Worm (Caenorhabditis elegans): ENCODE measurements around the gene srbc-56.

The srbc-56 gene

ce11 chrV:15873762-15874161 lies 42.3 kb upstream of the srbc-56 start (continued):
- TF ChIP-seq ceh-22 (tag; optimal IDR thresholded peaks at IDR 0.05) (peak; percentile 55), ahr-1 (tag; optimal IDR thresholded peaks at IDR 0.05) (peak; percentile 98), ceh-24 (tag; optimal IDR thresholded peaks at IDR 0.05) (peak; percentile 99), ceh-30 (tag; optimal IDR thresholded peaks at IDR 0.05) (peak; percentile 87), ceh-6 (GFP tag; optimal IDR thresholded peaks at IDR 0.05) (peak; percentile 99), ceh-34 (tag; optimal IDR thresholded peaks at IDR 0.05) (peak; percentile 99), ceh-9 (tag; optimal IDR thresholded peaks at IDR 0.05) (peak; percentile 98), hlh-8 (tag; optimal IDR thresholded peaks at IDR 0.05) (peak; percentile 96), sdc-2 (tag; optimal IDR thresholded peaks at IDR 0.05) (peak; percentile 93), che-1 (tag; optimal IDR thresholded peaks at IDR 0.05) (peak; percentile 98), ref-2 (tag; optimal IDR thresholded peaks at IDR 0.05) (peak; percentile 99), fkh-10 (GFP tag; optimal IDR thresholded peaks at IDR 0.05) (peak; percentile 76), unc-3 (GFP tag; conservative IDR thresholded peaks at IDR 0.05) (peak; percentile 99), unc-3 (tag; optimal IDR thresholded peaks at IDR 0.05) (peak; percentile 99), gmeb-2 (tag; optimal IDR thresholded peaks at IDR 0.05) (peak; percentile 99), ama-1 (optimal IDR thresholded peaks at IDR 0.05) (no peak), nhr-11 (tag; optimal IDR thresholded peaks at IDR 0.05) (no peak), Y22D7AL.16 (tag; optimal IDR thresholded peaks at IDR 0.05) (peak; percentile 99), madf-2 (tag; optimal IDR thresholded peaks at IDR 0.05) (peak; percentile 98), tbx-7 (tag; optimal IDR thresholded peaks at IDR 0.05) (peak; percentile 82), ceh-18 (tag; optimal IDR thresholded peaks at IDR 0.05) (peak; percentile 96), unc-86 (tag; optimal IDR thresholded peaks at IDR 0.05) (peak; percentile 99)

ce11 chrV:15872273-15872672 lies 40.8 kb upstream of the srbc-56 start, which contains the start of gene str-56:
TSS of gene str-56 (plus strand) at chrV:15872573.
- TF ChIP-seq ztf-16 (tag; optimal IDR thresholded peaks at IDR 0.05) (no peak), ceh-24 (tag; optimal IDR thresholded peaks at IDR 0.05) (no peak), K02D7.2 (tag; optimal IDR thresholded peaks at IDR 0.05) (no peak), ceh-19 (GFP tag; optimal IDR thresholded peaks at IDR 0.05) (no peak)

ce11 chrV:15870356-15870755 lies 38.9 kb upstream of the srbc-56 start, which contains the start of gene str-57:
TSS of gene str-57 (plus strand) at chrV:15870656.
- TF ChIP-seq ztf-16 (tag; optimal IDR thresholded peaks at IDR 0.05), result no peak
- TF ChIP-seq ttx-3 (tag; optimal IDR thresholded peaks at IDR 0.05), result no peak
- TF ChIP-seq ceh-22 (tag; optimal IDR thresholded peaks at IDR 0.05), result no peak
- TF ChIP-seq ets-4 (tag; optimal IDR thresholded peaks at IDR 0.05), result no peak
- TF ChIP-seq ceh-48 (tag; optimal IDR thresholded peaks at IDR 0.05), result no peak
- no peak for TF ChIP-seq fkh-6 (tag; optimal IDR thresholded peaks at IDR 0.05)
- no peak for TF ChIP-seq hlh-13 (GFP tag; optimal IDR thresholded peaks at IDR 0.05)
- TF ChIP-seq dve-1 (tag; optimal IDR thresholded peaks at IDR 0.05), result no peak
- no peak for TF ChIP-seq ceh-45 (GFP tag; IDR thresholded peaks at IDR 0.05)
- no peak for TF ChIP-seq hlh-15 (tag; optimal IDR thresholded peaks at IDR 0.05)
- no peak for TF ChIP-seq ceh-31 (tag; optimal IDR thresholded peaks at IDR 0.05)
- no peak for TF ChIP-seq elt-2 (tag; optimal IDR thresholded peaks at IDR 0.05)
- no peak for TF ChIP-seq ceh-19 (GFP tag; optimal IDR thresholded peaks at IDR 0.05)

ce11 chrV:15867373-15867772 lies 35.9 kb upstream of the srbc-56 start, which contains the start of gene fbxa-197:
TSS of gene fbxa-197 (plus strand) at chrV:15867673.
- TF ChIP-seq elt-4 (tag; optimal IDR thresholded peaks at IDR 0.05) (no peak), ref-2 (tag; optimal IDR thresholded peaks at IDR 0.05) (no peak), ahr-1 (tag; optimal IDR thresholded peaks at IDR 0.05) (no peak), hlh-8 (tag; optimal IDR thresholded peaks at IDR 0.05) (no peak), C38D4.7 (GFP tag; optimal IDR thresholded peaks at IDR 0.05) (no peak), ceh-19 (GFP tag; optimal IDR thresholded peaks at IDR 0.05) (no peak), pax-1 (tag; optimal IDR thresholded peaks at IDR 0.05) (no peak), fkh-10 (GFP tag; optimal IDR thresholded peaks at IDR 0.05) (no peak), unc-55 (GFP tag; optimal IDR thresholded peaks at IDR 0.05) (no peak), hlh-30 (tag; optimal IDR thresholded peaks at IDR 0.05; ENCODE audit: insufficient read depth) (no peak), lim-6 (tag; optimal IDR thresholded peaks at IDR 0.05) (no peak), F13H6.1 (tag; optimal IDR thresholded peaks at IDR 0.05) (no peak), unc-86 (tag; optimal IDR thresholded peaks at IDR 0.05) (no peak), T23F11.4 (GFP tag; optimal IDR thresholded peaks at IDR 0.05) (no peak)

All from whole organism, late embryonic.